Worm (Caenorhabditis elegans) whole organism, L3 larva: ENCODE results near the gene taco-1.

Source experiments
- elt-2 ChIP-seq: sonication (generic microtip); optimal IDR thresholded peaks from 2 replicates; lab custom pipeline; 2016; ENCODE audit warnings: missing genetic modification reagents, mild to moderate bottlenecking, missing genetic modification characterization, missing compliant biosample characterization
- fos-1 ChIP-seq: fragments of 150-350 bp; optimal IDR thresholded peaks from 2 replicates; lab custom pipeline; 2014; ENCODE audit warnings: missing biosample characterization, missing genetic modification characterization
- nhr-25 ChIP-seq: sonication (generic microtip); optimal IDR thresholded peaks from 2 replicates; lab custom pipeline; 2017; ENCODE audit warnings: missing biosample characterization, missing genetic modification characterization
- skn-1 ChIP-seq: fragments of 150-350 bp; optimal IDR thresholded peaks from 2 replicates; lab custom pipeline; 2014; ENCODE audit warnings: missing biosample characterization, missing genetic modification characterization
- unc-62 ChIP-seq: fragments of 150-350 bp; sonication (generic microtip); optimal IDR thresholded peaks from 4 replicates; lab custom pipeline; 2014; ENCODE audit warnings: missing biosample characterization, missing genetic modification reagents, missing genetic modification characterization
- ztf-4 ChIP-seq: fragments of 150-350 bp; optimal IDR thresholded peaks from 2 replicates; lab custom pipeline; 2014; ENCODE audit warnings: missing biosample characterization, missing genetic modification characterization

ce11 chrIII:294527-294926 lies 10.6 kb downstream of the taco-1 start, which contains the start of gene Y50D7A.13:
- TF ChIP-seq skn-1 (tag; lab: Kevin White, UChicago) (no peak), nhr-25 (tag; lab: Kevin White, UChicago) (no peak), ztf-4 (no peak), elt-2 (tag; lab: Kevin White, UChicago) (no peak), fos-1 (tag; lab: Kevin White, UChicago) (no peak), unc-62 (GFP tag; lab: Kevin White, UChicago) (no peak)
